Worm (Caenorhabditis elegans): Measurements from ENCODE around the gene hoe-1.

Gene hoe-1

DNA sequence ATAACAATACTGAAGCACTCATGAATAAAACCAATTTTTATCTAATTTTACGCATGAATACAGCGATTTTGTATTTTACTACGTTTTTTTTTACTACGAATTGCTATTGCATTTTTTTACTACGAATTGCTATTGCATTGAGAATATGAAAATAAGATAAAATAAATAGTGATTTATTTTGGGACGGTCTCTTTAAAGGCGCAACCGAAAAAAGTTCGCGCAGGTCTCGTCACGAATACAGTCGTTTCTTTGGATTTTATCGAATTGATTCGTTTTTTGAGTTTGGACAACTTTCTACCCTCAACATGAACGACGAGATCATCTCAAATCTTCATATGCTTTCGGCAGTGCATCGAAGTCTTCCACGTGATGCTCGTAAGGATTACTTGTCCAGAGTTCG is 7.7 kb upstream of the hoe-1 start, which contains the start of gene Y17G9B.4:
TSS of gene Y17G9B.4 (plus strand) at position 306 of the 400 bp plus-strand sequence.
- no peak for TF ChIP-seq efl-1 (optimal IDR thresholded peaks at IDR 0.05)
- TF ChIP-seq efl-1 (GFP tag; optimal IDR thresholded peaks at IDR 0.05 in 1 of 2), result no peak
- TF ChIP-seq nhr-90 (tag; optimal IDR thresholded peaks at IDR 0.05; ENCODE audit: poor library complexity), result no peak
- no peak for TF ChIP-seq unc-30 (tag; optimal IDR thresholded peaks at IDR 0.05)
- no peak for TF ChIP-seq ces-1 (GFP tag; optimal IDR thresholded peaks at IDR 0.05)
- TF ChIP-seq Y116A8C.19 (tag; optimal IDR thresholded peaks at IDR 0.05; ENCODE audit: borderline replicate concordance), result no peak

- peak; percentile 95 for TF ChIP-seq fkh-4 (tag; optimal IDR thresholded peaks at IDR 0.05; ENCODE audit: borderline replicate concordance)
- TF ChIP-seq blmp-1 (tag; optimal IDR thresholded peaks at IDR 0.05), result peak; percentile 94
- TF ChIP-seq mep-1 (tag; optimal IDR thresholded peaks at IDR 0.05), result peak; percentile 100
- peak in 1 of 2 experiments; percentile 98 for TF ChIP-seq mdl-1 (tag; optimal IDR thresholded peaks at IDR 0.05)
- TF ChIP-seq ceh-90 (tag; optimal IDR thresholded peaks at IDR 0.05), result peak; percentile 75
- TF ChIP-seq ceh-63 (GFP tag; optimal IDR thresholded peaks at IDR 0.05), result peak; percentile 96
- no peak for TF ChIP-seq sptf-1 (tag; optimal IDR thresholded peaks at IDR 0.05)
- TF ChIP-seq efl-3 (GFP tag; optimal IDR thresholded peaks at IDR 0.05), result peak; percentile 98
- peak; percentile 85 for TF ChIP-seq pag-3 (tag; optimal IDR thresholded peaks at IDR 0.05; ENCODE audit: borderline replicate concordance, insufficient read depth)
- TF ChIP-seq C34B4.2 (tag; optimal IDR thresholded peaks at IDR 0.05), result peak; percentile 98
- TF ChIP-seq pqm-1 (tag; optimal IDR thresholded peaks at IDR 0.05), result peak; percentile 88
- peak; percentile 100 for TF ChIP-seq lsy-2 (tag; optimal IDR thresholded peaks at IDR 0.05)
- TF ChIP-seq lin-39 (tag; optimal IDR thresholded peaks at IDR 0.05), result peak; percentile 99
- TF ChIP-seq nhr-20 (tag; optimal IDR thresholded peaks at IDR 0.05), result peak; percentile 100
- peak; percentile 92 to 100 for TF ChIP-seq ztf-11 (tag; optimal IDR thresholded peaks at IDR 0.05)
- TF ChIP-seq C16A3.4 (tag; optimal IDR thresholded peaks at IDR 0.05), result peak; percentile 100
- peak; percentile 97 for TF ChIP-seq mef-2 (tag; optimal IDR thresholded peaks at IDR 0.05)
- no peak for TF ChIP-seq tlp-1 (tag; optimal IDR thresholded peaks at IDR 0.05)
- peak; percentile 97 for TF ChIP-seq hpl-2 (GFP tag; optimal IDR thresholded peaks at IDR 0.05)
- TF ChIP-seq isw-1 (GFP tag; IDR thresholded peaks at IDR 0.05), result peak; percentile 100
- TF ChIP-seq efl-1 (optimal IDR thresholded peaks at IDR 0.05), result peak; percentile 97 to 98
- TF ChIP-seq efl-1 (GFP tag; optimal IDR thresholded peaks at IDR 0.05 in 1 of 2), result peak; percentile 91 to 99
- TF ChIP-seq vab-15 (tag; optimal IDR thresholded peaks at IDR 0.05), result peak; percentile 97
- TF ChIP-seq nhr-77 (tag; optimal IDR thresholded peaks at IDR 0.05), result peak; percentile 100
- peak; percentile 97 for TF ChIP-seq C04F5.9 (tag; optimal IDR thresholded peaks at IDR 0.05)
- peak; percentile 100 for TF ChIP-seq ceh-8 (GFP tag; optimal IDR thresholded peaks at IDR 0.05)
- peak; percentile 99 for TF ChIP-seq skn-1 (tag; optimal IDR thresholded peaks at IDR 0.05)
- peak; percentile 81 for TF ChIP-seq F16B12.6 (tag; optimal IDR thresholded peaks at IDR 0.05)
- peak; percentile 95 for TF ChIP-seq ama-1 (optimal IDR thresholded peaks at IDR 0.05)
- peak; percentile 99 for TF ChIP-seq nhr-237 (tag; optimal IDR thresholded peaks at IDR 0.05)
- peak; percentile 73 for TF ChIP-seq hlh-17 (GFP tag; optimal IDR thresholded peaks at IDR 0.05; ENCODE audit: borderline replicate concordance)
- TF ChIP-seq tbx-2 (tag; optimal IDR thresholded peaks at IDR 0.05), result peak; percentile 100
- TF ChIP-seq aly-2 (tag; optimal IDR thresholded peaks at IDR 0.05), result peak; percentile 100
- peak; percentile 100 for TF ChIP-seq irx-1 (tag; optimal IDR thresholded peaks at IDR 0.05)
- peak; percentile 82 for TF ChIP-seq nhr-28 (tag; optimal IDR thresholded peaks at IDR 0.05)
- peak; percentile 100 for TF ChIP-seq lin-13 (GFP tag; optimal IDR thresholded peaks at IDR 0.05)
- TF ChIP-seq elt-2 (tag; optimal IDR thresholded peaks at IDR 0.05), result peak; percentile 99
- peak; percentile 95 for TF ChIP-seq snpc-4 (tag; optimal IDR thresholded peaks at IDR 0.05)
- TF ChIP-seq Y116A8C.19 (tag; optimal IDR thresholded peaks at IDR 0.05; ENCODE audit: borderline replicate concordance), result peak; percentile 81
- peak; percentile 100 for TF ChIP-seq nhr-47 (tag; optimal IDR thresholded peaks at IDR 0.05)
- peak; percentile 99 for TF ChIP-seq zag-1 (tag; optimal IDR thresholded peaks at IDR 0.05)
- TF ChIP-seq ztf-4 (tag; optimal IDR thresholded peaks at IDR 0.05), result peak; percentile 100
- peak; percentile 100 for TF ChIP-seq sup-37 (GFP tag; optimal IDR thresholded peaks at IDR 0.05)
- TF ChIP-seq egl-13 (tag; optimal IDR thresholded peaks at IDR 0.05), result peak; percentile 100
- peak; percentile 99 for TF ChIP-seq fkh-10 (GFP tag; optimal IDR thresholded peaks at IDR 0.05)
- TF ChIP-seq nhr-12 (tag; optimal IDR thresholded peaks at IDR 0.05), result peak; percentile 78
- peak; percentile 99 for TF ChIP-seq mab-9 (GFP tag; IDR thresholded peaks at IDR 0.05)
Observed at ce11 chrIV:4749728-4750278, 5.7 kb upstream of the hoe-1 start, which contains the start of the genes rpl-20 and Y17G9B.5. rpl-20 (minus strand) TSS chrIV:4749778. Y17G9B.5 (plus strand) TSS chrIV:4750240.
